Worm (Caenorhabditis elegans) whole organism, midembryonic: ENCODE results near the gene mxl-3.

Experiments used
- T22C8.4 ChIP-seq: fragments of 200-800 bp; sonication (Bioruptor generic); IDR thresholded peaks from 2 replicates; pipeline ENCODE4 v1.3.6; 2022; ENCODE audit warnings: missing genetic modification characterization, missing compliant biosample characterization
- cog-1 ChIP-seq: sonication (generic microtip); optimal IDR thresholded peaks from 2 replicates; lab custom pipeline; 2016; ENCODE audit warnings: missing genetic modification characterization, missing compliant biosample characterization
- flt-1 ChIP-seq: fragments of 200-800 bp; sonication (Bioruptor generic); IDR thresholded peaks from 2 replicates; pipeline ENCODE4 v1.3.6; 2022; ENCODE audit warnings: missing genetic modification characterization, missing compliant biosample characterization
- klf-2 ChIP-seq: fragments of 200-800 bp; sonication (Bioruptor generic); conservative IDR thresholded peaks from 2 replicates; pipeline ENCODE4 v1.3.6; 2022; ENCODE audit warnings: missing genetic modification reagents, missing genetic modification characterization, missing compliant biosample characterization
- med-1 ChIP-seq: sonication (generic microtip); optimal IDR thresholded peaks from 2 replicates; lab custom pipeline; 2017; ENCODE audit warnings: missing genetic modification characterization, mild to moderate bottlenecking, missing compliant biosample characterization, antibody characterized with exemption, missing genetic modification reagents; ENCODE audit not compliant: insufficient read depth
- ref-1 ChIP-seq: fragments of 200-800 bp; sonication (Bioruptor generic); conservative IDR thresholded peaks from 2 replicates; pipeline ENCODE4 v1.3.6; 2022; ENCODE audit warnings: missing genetic modification reagents, missing genetic modification characterization, missing compliant biosample characterization
- tab-1 ChIP-seq: fragments of 200-800 bp; sonication (Bioruptor generic); IDR thresholded peaks from 2 replicates; pipeline ENCODE4 v1.3.6; 2022; ENCODE audit warnings: missing genetic modification characterization, missing compliant biosample characterization
- ztf-23 ChIP-seq: fragments of 200-800 bp; sonication (Bioruptor generic); IDR thresholded peaks from 2 replicates; pipeline ENCODE4 v1.3.6; 2022; ENCODE audit warnings: missing genetic modification reagents, missing genetic modification characterization, missing compliant biosample characterization
- ztf-29 ChIP-seq: fragments of 200-800 bp; sonication (Bioruptor generic); IDR thresholded peaks from 2 replicates; pipeline ENCODE4 v1.3.6; 2022; ENCODE audit warnings: missing genetic modification reagents, missing genetic modification characterization, missing compliant biosample characterization

Gene mxl-3

ce11 chrX:13328034-13328433, 22.6 kb downstream of the mxl-3 start, which contains the start of gene sir-2.2:
TSS of gene sir-2.2 (plus strand) at chrX:13328067.
- no peak for TF ChIP-seq tab-1
- no peak for TF ChIP-seq ztf-23
- TF ChIP-seq med-1 (GFP tag; lab: Kevin White, UChicago), result no peak
- TF ChIP-seq klf-2 (GFP tag; lab: Robert Waterston, UW), result no peak
- TF ChIP-seq ref-1 (GFP tag; lab: Robert Waterston, UW), result no peak
- TF ChIP-seq flt-1, result no peak
- no peak for TF ChIP-seq ztf-29
- no peak for TF ChIP-seq T22C8.4 (GFP tag; lab: Robert Waterston, UW)
- no peak for TF ChIP-seq cog-1 (tag; lab: Kevin White, UChicago)

ce11 chrX:13325039-13325438, 25.6 kb downstream of the mxl-3 start:
- TF ChIP-seq T22C8.4 (GFP tag; lab: Robert Waterston, UW) (no peak), tab-1 (no peak), ztf-29 (no peak), med-1 (GFP tag; lab: Kevin White, UChicago) (no peak), ref-1 (GFP tag; lab: Robert Waterston, UW) (no peak), ztf-23 (no peak), cog-1 (tag; lab: Kevin White, UChicago) (no peak), klf-2 (GFP tag; lab: Robert Waterston, UW) (no peak)

- TF ChIP-seq flt-1 (no peak), tab-1 (no peak), ztf-23 (no peak), ztf-29 (no peak), T22C8.4 (GFP tag; lab: Robert Waterston, UW) (no peak)
Measured at ce11 chrX:13324326-13324725, 26.3 kb downstream of the mxl-3 start.

ce11 chrX:13323697-13324096, 26.9 kb downstream of the mxl-3 start:
- TF ChIP-seq klf-2 (GFP tag; lab: Robert Waterston, UW) (no peak), ref-1 (GFP tag; lab: Robert Waterston, UW) (no peak), tab-1 (no peak), flt-1 (no peak), med-1 (GFP tag; lab: Kevin White, UChicago) (no peak), ztf-23 (no peak), cog-1 (tag; lab: Kevin White, UChicago) (no peak), T22C8.4 (GFP tag; lab: Robert Waterston, UW) (no peak), ztf-29 (no peak)

ce11 chrX:13322886-13323285, 27.7 kb downstream of the mxl-3 start, which contains the start of gene F46G10.2:
TSS of gene F46G10.2 (plus strand) at chrX:13322963.
- TF ChIP-seq flt-1, result no peak
- TF ChIP-seq T22C8.4 (GFP tag; lab: Robert Waterston, UW), result no peak
- TF ChIP-seq tab-1, result no peak
- no peak for TF ChIP-seq ref-1 (GFP tag; lab: Robert Waterston, UW)

- TF ChIP-seq tab-1 (no peak), cog-1 (tag; lab: Kevin White, UChicago) (no peak), ztf-23 (no peak), ztf-29 (no peak), T22C8.4 (GFP tag; lab: Robert Waterston, UW) (no peak), klf-2 (GFP tag; lab: Robert Waterston, UW) (no peak), flt-1 (no peak), med-1 (GFP tag; lab: Kevin White, UChicago) (no peak), ref-1 (GFP tag; lab: Robert Waterston, UW) (no peak)
Measured at ce11 chrX:13320575-13320974, 30.0 kb downstream of the mxl-3 start.

ce11 chrX:13318316-13318715, 32.3 kb downstream of the mxl-3 start:
- TF ChIP-seq T22C8.4 (GFP tag; lab: Robert Waterston, UW) (no peak), flt-1 (no peak), med-1 (GFP tag; lab: Kevin White, UChicago) (no peak), ref-1 (GFP tag; lab: Robert Waterston, UW) (no peak)

- no peak for TF ChIP-seq flt-1
- TF ChIP-seq T22C8.4 (GFP tag; lab: Robert Waterston, UW), result no peak
- no peak for TF ChIP-seq klf-2 (GFP tag; lab: Robert Waterston, UW)
- TF ChIP-seq ztf-29, result no peak
- TF ChIP-seq ztf-23, result no peak
- no peak for TF ChIP-seq ref-1 (GFP tag; lab: Robert Waterston, UW)
- TF ChIP-seq tab-1, result no peak
- TF ChIP-seq cog-1 (tag; lab: Kevin White, UChicago), result no peak
- no peak for TF ChIP-seq med-1 (GFP tag; lab: Kevin White, UChicago)
Measured at ce11 chrX:13317532-13317931, 33.1 kb downstream of the mxl-3 start.

- TF ChIP-seq ztf-23 (no peak), ztf-29 (no peak), T22C8.4 (GFP tag; lab: Robert Waterston, UW) (no peak), klf-2 (GFP tag; lab: Robert Waterston, UW) (no peak), tab-1 (no peak), flt-1 (no peak), cog-1 (tag; lab: Kevin White, UChicago) (no peak), ref-1 (GFP tag; lab: Robert Waterston, UW) (no peak), med-1 (GFP tag; lab: Kevin White, UChicago) (no peak)
Measured at ce11 chrX:13315093-13315492, 35.5 kb downstream of the mxl-3 start.

ce11 chrX:13311641-13312423, 38.8 kb downstream of the mxl-3 start, which contains the start of gene F46G10.1:
TSS of gene F46G10.1 (minus strand) at chrX:13311755.
- TF ChIP-seq flt-1 (no peak), med-1 (GFP tag; lab: Kevin White, UChicago) (no peak), cog-1 (tag; lab: Kevin White, UChicago) (no peak)
